Worm (Caenorhabditis elegans) whole organism, L2 larva: ENCODE data around the gene Y54G2A.45.
"Not testable (repeated sequence)": the region's sequence is repeated elsewhere in the genome, so short reads cannot be mapped to it uniquely, and the experiment has no call there.

Source experiments
- C34F6.9 ChIP-seq: fragments of 150-350 bp; optimal IDR thresholded peaks from 2 replicates; lab custom pipeline; 2014; ENCODE audit warnings: missing biosample characterization, missing genetic modification characterization
- R02D3.7 ChIP-seq: fragments of 150-350 bp; optimal IDR thresholded peaks from 2 replicates; lab custom pipeline; 2014; ENCODE audit warnings: missing biosample characterization, missing genetic modification characterization
- Y55F3AM.14 ChIP-seq: fragments of 200-800 bp; sonication (Bioruptor generic); optimal IDR thresholded peaks from 2 replicates; lab custom pipeline; 2018; ENCODE audit warnings: mild to moderate bottlenecking, missing genetic modification characterization, missing compliant biosample characterization
- ZK546.5 ChIP-seq: sonication (generic microtip); optimal IDR thresholded peaks from 2 replicates; lab custom pipeline; 2017; ENCODE audit warnings: missing biosample characterization, missing genetic modification characterization
- alr-1 ChIP-seq: fragments of 150-350 bp; optimal IDR thresholded peaks from 2 replicates; lab custom pipeline; 2014; ENCODE audit warnings: missing biosample characterization, missing genetic modification characterization
- aly-2 ChIP-seq: fragments of 150-350 bp; optimal IDR thresholded peaks from 2 replicates; lab custom pipeline; 2014; ENCODE audit warnings: missing biosample characterization, missing genetic modification characterization
- ama-1 ChIP-seq: fragments of 150-350 bp; optimal IDR thresholded peaks from 2 replicates; lab custom pipeline; 2018; ENCODE audit warnings: inconsistent platforms
- ceh-16 ChIP-seq: fragments of 150-350 bp; optimal IDR thresholded peaks from 2 replicates; lab custom pipeline; 2014; ENCODE audit warnings: missing biosample characterization, missing genetic modification characterization
- crh-2 ChIP-seq: sonication (generic microtip); optimal IDR thresholded peaks from 2 replicates; lab custom pipeline; 2017; ENCODE audit warnings: missing biosample characterization, missing genetic modification characterization
- egl-27 ChIP-seq: sonication (generic microtip); optimal IDR thresholded peaks from 3 replicates; lab custom pipeline; 2017; ENCODE audit warnings: missing biosample characterization, missing genetic modification reagents, missing genetic modification characterization
- elt-1 ChIP-seq: fragments of 150-350 bp; optimal IDR thresholded peaks from 2 replicates; lab custom pipeline; 2014; ENCODE audit warnings: missing biosample characterization, missing genetic modification characterization
- elt-3 ChIP-seq: sonication (generic microtip); optimal IDR thresholded peaks from 2 replicates; lab custom pipeline; 2017; ENCODE audit warnings: missing biosample characterization, missing genetic modification characterization
- fos-1 ChIP-seq: fragments of 150-350 bp; optimal IDR thresholded peaks from 2 replicates; lab custom pipeline; 2014; ENCODE audit warnings: missing biosample characterization, missing genetic modification characterization
- lin-11 ChIP-seq: fragments of 150-350 bp; sonication (generic microtip); optimal IDR thresholded peaks from 2 replicates; lab custom pipeline; 2014; ENCODE audit warnings: missing biosample characterization, missing genetic modification characterization, inconsistent platforms, mixed read lengths
- lin-13 ChIP-seq: fragments of 150-350 bp; optimal IDR thresholded peaks from 2 replicates; lab custom pipeline; 2014; ENCODE audit warnings: missing biosample characterization, missing genetic modification reagents, missing genetic modification characterization
- lin-39 ChIP-seq: fragments of 150-350 bp; optimal IDR thresholded peaks from 2 replicates; lab custom pipeline; 2014; ENCODE audit warnings: missing biosample characterization, missing genetic modification reagents, missing genetic modification characterization
- lsy-2 ChIP-seq, 2 experiments: fragments of 150-350 bp in 1 of 2; sonication (generic microtip) in 1 of 2; optimal IDR thresholded peaks; 2 replicates each; lab custom pipeline; 2014 to 2017; ENCODE audit warnings: missing biosample characterization in 2 of 2, missing genetic modification characterization in 2 of 2
- mab-5 ChIP-seq: fragments of 150-350 bp; optimal IDR thresholded peaks from 2 replicates; lab custom pipeline; 2014; ENCODE audit warnings: missing biosample characterization, missing genetic modification characterization
- mbf-1 ChIP-seq: sonication (generic microtip); optimal IDR thresholded peaks from 2 replicates; lab custom pipeline; 2017; ENCODE audit warnings: missing biosample characterization, missing genetic modification characterization
- mdl-1 ChIP-seq, 2 experiments: fragments of 150-350 bp in 1 of 2; sonication (generic microtip) in 1 of 2; optimal IDR thresholded peaks; 2 replicates each; lab custom pipeline; 2017; ENCODE audit warnings: missing biosample characterization in 2 of 2, missing genetic modification characterization in 2 of 2
- nhr-10 ChIP-seq: sonication (generic microtip); optimal IDR thresholded peaks from 2 replicates; lab custom pipeline; 2017; ENCODE audit warnings: missing biosample characterization, missing genetic modification characterization
- nhr-11 ChIP-seq: fragments of 150-350 bp; optimal IDR thresholded peaks from 2 replicates; lab custom pipeline; 2014; ENCODE audit warnings: missing biosample characterization, missing genetic modification characterization
- nhr-12 ChIP-seq: fragments of 150-350 bp; optimal IDR thresholded peaks from 2 replicates; lab custom pipeline; 2014; ENCODE audit warnings: missing biosample characterization, missing genetic modification characterization
- nhr-237 ChIP-seq: fragments of 150-350 bp; optimal IDR thresholded peaks from 2 replicates; lab custom pipeline; 2014; ENCODE audit warnings: missing biosample characterization, missing genetic modification characterization
- nhr-25 ChIP-seq: fragments of 150-350 bp; sonication (generic microtip); optimal IDR thresholded peaks from 3 replicates; lab custom pipeline; 2014; ENCODE audit warnings: missing biosample characterization, missing genetic modification characterization
- nhr-6 ChIP-seq: fragments of 150-350 bp; optimal IDR thresholded peaks from 2 replicates; lab custom pipeline; 2014; ENCODE audit warnings: missing biosample characterization, missing genetic modification characterization
- nhr-77 ChIP-seq: fragments of 150-350 bp; optimal IDR thresholded peaks from 2 replicates; lab custom pipeline; 2014; ENCODE audit warnings: missing biosample characterization, missing genetic modification characterization
- peb-1 ChIP-seq: fragments of 150-350 bp; optimal IDR thresholded peaks from 2 replicates; lab custom pipeline; 2014; ENCODE audit warnings: missing biosample characterization, missing genetic modification characterization
- skn-1 ChIP-seq: sonication (generic microtip); optimal IDR thresholded peaks from 2 replicates; lab custom pipeline; 2017; ENCODE audit warnings: missing biosample characterization, missing genetic modification characterization
- sma-3 ChIP-seq: sonication (generic microtip); optimal IDR thresholded peaks from 2 replicates; lab custom pipeline; 2016; ENCODE audit warnings: missing genetic modification reagents, missing genetic modification characterization, missing compliant biosample characterization
- unc-39 ChIP-seq: fragments of 150-350 bp; optimal IDR thresholded peaks from 2 replicates; lab custom pipeline; 2014; ENCODE audit warnings: missing biosample characterization, missing genetic modification characterization
- unc-55 ChIP-seq: fragments of 150-350 bp; sonication (generic microtip); optimal IDR thresholded peaks from 3 replicates; lab custom pipeline; 2014; ENCODE audit warnings: missing biosample characterization, missing genetic modification reagents, missing genetic modification characterization
- unc-62 ChIP-seq: fragments of 150-350 bp; optimal IDR thresholded peaks from 2 replicates; lab custom pipeline; 2014; ENCODE audit warnings: missing biosample characterization, missing genetic modification reagents, missing genetic modification characterization
- zag-1 ChIP-seq: fragments of 150-350 bp; optimal IDR thresholded peaks from 2 replicates; lab custom pipeline; 2014; ENCODE audit warnings: missing biosample characterization, missing genetic modification characterization
- ztf-4 ChIP-seq: fragments of 150-350 bp; optimal IDR thresholded peaks from 2 replicates; lab custom pipeline; 2014; ENCODE audit warnings: missing biosample characterization, missing genetic modification characterization

The Y54G2A.45 gene

ce11 chrIV:2801004-2801403 is 4.7 kb upstream of the Y54G2A.45 start:
- TF ChIP-seq R02D3.7 (tag; lab: Kevin White, UChicago) (no peak), unc-55 (GFP tag; lab: Kevin White, UChicago) (peak; percentile 20), nhr-237 (tag; lab: Kevin White, UChicago) (no peak), nhr-25 (tag; lab: Kevin White, UChicago) (no peak), C34F6.9 (tag; lab: Kevin White, UChicago) (peak; percentile 10), lin-13 (GFP tag; lab: Kevin White, UChicago) (peak; percentile 35), fos-1 (no peak), ceh-16 (tag; lab: Kevin White, UChicago) (no peak), lsy-2 (tag; optimal IDR thresholded peaks at IDR 0.05; lab: Kevin White, UChicago) (peak in 1 of 2 experiments; percentile 17)

- not testable (repeated sequence) for TF ChIP-seq ama-1; lin-11 (tag; lab: Kevin White, UChicago); egl-27 (tag; lab: Kevin White, UChicago)
Observed at ce11 chrIV:2801558-2801957, 4.1 kb upstream of the Y54G2A.45 start, which contains the start of gene Y54G2A.44. Gene Y54G2A.44, plus strand, starts transcription at chrIV:2801858.

ce11 chrIV:2802193-2802592 is 3.5 kb upstream of the Y54G2A.45 start:
- no peak for TF ChIP-seq mbf-1 (tag; lab: Kevin White, UChicago)
- peak; percentile 20 for TF ChIP-seq unc-55 (GFP tag; lab: Kevin White, UChicago)

ce11 chrIV:2803652-2804051 is 2.0 kb upstream of the Y54G2A.45 start, which contains the start of gene Y54G2A.32:
Gene Y54G2A.32, plus strand, starts transcription at chrIV:2803952.
- no peak for TF ChIP-seq aly-2 (tag; lab: Kevin White, UChicago)
- TF ChIP-seq unc-55 (GFP tag; lab: Kevin White, UChicago), result no peak
- TF ChIP-seq mdl-1 (tag; optimal IDR thresholded peaks at IDR 0.05; lab: Kevin White, UChicago), result no peak
- TF ChIP-seq nhr-77, result no peak
- no peak for TF ChIP-seq alr-1 (tag; lab: Kevin White, UChicago)
- no peak for TF ChIP-seq egl-27 (tag; lab: Kevin White, UChicago)
- TF ChIP-seq lin-11 (tag; lab: Kevin White, UChicago), result no peak
- no peak for TF ChIP-seq elt-3
- TF ChIP-seq crh-2 (tag; lab: Kevin White, UChicago), result no peak
- TF ChIP-seq nhr-6 (tag; lab: Kevin White, UChicago), result no peak
- no peak for TF ChIP-seq mbf-1 (tag; lab: Kevin White, UChicago)
- TF ChIP-seq skn-1 (tag; lab: Kevin White, UChicago), result no peak
- TF ChIP-seq nhr-10 (tag; lab: Kevin White, UChicago), result no peak
- TF ChIP-seq unc-62 (GFP tag; lab: Kevin White, UChicago), result no peak
- TF ChIP-seq Y55F3AM.14 (GFP tag; lab: Kevin White, UChicago), result no peak
- TF ChIP-seq R02D3.7 (tag; lab: Kevin White, UChicago), result no peak
- no peak for TF ChIP-seq mab-5 (tag; lab: Kevin White, UChicago)
- TF ChIP-seq lsy-2 (tag; optimal IDR thresholded peaks at IDR 0.05; lab: Kevin White, UChicago), result no peak
- TF ChIP-seq C34F6.9 (tag; lab: Kevin White, UChicago), result no peak
- no peak for TF ChIP-seq nhr-11 (tag; lab: Kevin White, UChicago)

- TF ChIP-seq Y55F3AM.14 (GFP tag; lab: Kevin White, UChicago) (no peak), R02D3.7 (tag; lab: Kevin White, UChicago) (no peak), nhr-237 (tag; lab: Kevin White, UChicago) (no peak), zag-1 (no peak), lsy-2 (tag; optimal IDR thresholded peaks at IDR 0.05; lab: Kevin White, UChicago) (no peak), unc-39 (no peak), sma-3 (GFP tag; lab: Kevin White, UChicago) (no peak), ZK546.5 (tag; lab: Kevin White, UChicago) (no peak), skn-1 (tag; lab: Kevin White, UChicago) (no peak), ztf-4 (tag; lab: Kevin White, UChicago) (no peak)
Observed at ce11 chrIV:2808154-2808553, 2.5 kb downstream of the Y54G2A.45 start.

ce11 chrIV:2809208-2809607 is 3.6 kb downstream of the Y54G2A.45 start, which contains the start of gene Y54G2A.76:
Gene Y54G2A.76, plus strand, starts transcription at chrIV:2809410.
- TF ChIP-seq mbf-1 (tag; lab: Kevin White, UChicago) (no peak), nhr-12 (tag; lab: Kevin White, UChicago) (no peak), ZK546.5 (tag; lab: Kevin White, UChicago) (no peak), nhr-11 (tag; lab: Kevin White, UChicago) (no peak), elt-1 (tag; lab: Kevin White, UChicago) (no peak), peb-1 (tag; lab: Kevin White, UChicago) (no peak), Y55F3AM.14 (GFP tag; lab: Kevin White, UChicago) (no peak), C34F6.9 (tag; lab: Kevin White, UChicago) (no peak), nhr-237 (tag; lab: Kevin White, UChicago) (no peak), lin-39 (no peak)
